Worm (Caenorhabditis elegans) whole organism, L4 larva: ENCODE data around the gene hsd-3.

ENCODE experiments used
- F10B5.3 ChIP-seq: sonication (generic microtip); optimal IDR thresholded peaks from 2 replicates; lab custom pipeline; 2016; ENCODE audit warnings: mild to moderate bottlenecking, missing genetic modification characterization, missing compliant biosample characterization
- F37D6.2 ChIP-seq: sonication (generic microtip); optimal IDR thresholded peaks from 2 replicates; lab custom pipeline; 2016; ENCODE audit warnings: mild to moderate bottlenecking, missing genetic modification characterization, missing compliant biosample characterization
- F44E2.7 ChIP-seq: fragments of 200-800 bp; sonication (Bioruptor generic); IDR thresholded peaks from 2 replicates; pipeline ENCODE4 v2.1.2; 2022; ENCODE audit warnings: missing genetic modification characterization, missing compliant biosample characterization
- T20F7.1 ChIP-seq: fragments of 200-800 bp; sonication (Bioruptor generic); optimal IDR thresholded peaks from 2 replicates; lab custom pipeline; 2018; ENCODE audit warnings: mild to moderate bottlenecking, missing genetic modification characterization, missing compliant biosample characterization
- Y48G9A.11 ChIP-seq: fragments of 200-800 bp; sonication (Bioruptor generic); IDR thresholded peaks from 2 replicates; pipeline ENCODE4 v1.3.6; 2022; ENCODE audit warnings: missing genetic modification reagents, missing genetic modification characterization, missing compliant biosample characterization
- Y75B8A.6 ChIP-seq: fragments of 200-800 bp; sonication (Bioruptor generic); IDR thresholded peaks from 2 replicates; pipeline ENCODE4 v1.3.6; 2022; ENCODE audit warnings: missing genetic modification reagents, missing genetic modification characterization, missing compliant biosample characterization
- aha-1 ChIP-seq: fragments of 150-350 bp; peaks from one replicate; lab custom pipeline; 2014; ENCODE audit warnings: missing biosample characterization, missing genetic modification characterization
- ceh-20 ChIP-seq: fragments of 200-800 bp; sonication (Bioruptor generic); IDR thresholded peaks from 2 replicates; pipeline ENCODE4 v1.3.6; 2022; ENCODE audit warnings: missing genetic modification reagents, missing genetic modification characterization, missing compliant biosample characterization
- ceh-32 ChIP-seq: sonication (generic microtip); optimal IDR thresholded peaks from 2 replicates; lab custom pipeline; 2016; ENCODE audit warnings: mild to moderate bottlenecking, missing genetic modification characterization, missing compliant biosample characterization; ENCODE audit not compliant: poor library complexity
- ceh-62 ChIP-seq: sonication (generic microtip); optimal IDR thresholded peaks from 2 replicates; lab custom pipeline; 2017; ENCODE audit warnings: missing biosample characterization, missing genetic modification characterization
- ces-1 ChIP-seq: fragments of 150-350 bp; sonication (generic microtip); optimal IDR thresholded peaks from 4 replicates; lab custom pipeline; 2014; ENCODE audit warnings: missing biosample characterization, missing genetic modification reagents, missing genetic modification characterization
- cey-2 ChIP-seq: sonication (generic microtip); optimal IDR thresholded peaks from 3 replicates; lab custom pipeline; 2017; ENCODE audit warnings: missing genetic modification characterization, mild to moderate bottlenecking, missing compliant biosample characterization, antibody characterized with exemption, borderline replicate concordance; ENCODE audit not compliant: insufficient read depth
- ctbp-1 ChIP-seq: fragments of 200-800 bp; sonication (Bioruptor generic); IDR thresholded peaks from 2 replicates; pipeline ENCODE4 v1.3.6; 2022; ENCODE audit warnings: missing genetic modification reagents, missing genetic modification characterization, missing compliant biosample characterization
- daf-8 ChIP-seq: fragments of 200-800 bp; sonication (Bioruptor generic); IDR thresholded peaks from 2 replicates; pipeline ENCODE4 v1.3.6; 2022; ENCODE audit warnings: missing genetic modification characterization, missing compliant biosample characterization
- dmd-6 ChIP-seq: fragments of 200-800 bp; sonication (Bioruptor generic); IDR thresholded peaks from 2 replicates; pipeline ENCODE4 v1.3.6; 2022; ENCODE audit warnings: missing genetic modification reagents, missing genetic modification characterization, missing compliant biosample characterization
- egl-43 ChIP-seq: fragments of 200-800 bp; sonication (Bioruptor generic); IDR thresholded peaks from 2 replicates; pipeline ENCODE4 v1.3.6; 2022; ENCODE audit warnings: missing genetic modification reagents, missing genetic modification characterization, missing compliant biosample characterization
- fkh-10 ChIP-seq: fragments of 150-350 bp; optimal IDR thresholded peaks from 2 replicates; lab custom pipeline; 2014; ENCODE audit warnings: missing biosample characterization, missing genetic modification reagents, missing genetic modification characterization
- hlh-11 ChIP-seq: fragments of 200-800 bp; sonication (Bioruptor generic); optimal IDR thresholded peaks from 2 replicates; lab custom pipeline; 2018; ENCODE audit warnings: mild to moderate bottlenecking, missing genetic modification characterization, missing compliant biosample characterization
- hmg-1.1 ChIP-seq: fragments of 200-800 bp; sonication (Bioruptor generic); IDR thresholded peaks from 2 replicates; pipeline ENCODE4 v1.3.6; 2022; ENCODE audit warnings: missing genetic modification reagents, missing genetic modification characterization, missing compliant biosample characterization
- lin-29 ChIP-seq: fragments of 200-800 bp; sonication (Bioruptor generic); IDR thresholded peaks from 2 replicates; pipeline ENCODE4 v1.3.6; 2022; ENCODE audit warnings: missing genetic modification reagents, missing genetic modification characterization, missing compliant biosample characterization
- lsy-2 ChIP-seq, 2 experiments: fragments of 150-350 bp in 1 of 2; sonication (generic microtip) in 1 of 2; optimal IDR thresholded peaks; 2 replicates each; lab custom pipeline; 2014 to 2017; ENCODE audit warnings: missing biosample characterization in 2 of 2, missing genetic modification characterization in 2 of 2
- mes-2 ChIP-seq: sonication (generic microtip); optimal IDR thresholded peaks from 2 replicates; lab custom pipeline; 2016; ENCODE audit warnings: missing genotype, mild to moderate bottlenecking, missing genetic modification characterization, missing compliant biosample characterization; ENCODE audit not compliant: poor library complexity, severe bottlenecking
- nhr-11 ChIP-seq: fragments of 150-350 bp; optimal IDR thresholded peaks from 2 replicates; lab custom pipeline; 2014; ENCODE audit warnings: missing biosample characterization, missing genetic modification characterization
- nhr-111 ChIP-seq: fragments of 200-800 bp; sonication (Bioruptor generic); optimal IDR thresholded peaks from 2 replicates; lab custom pipeline; 2018; ENCODE audit warnings: mild to moderate bottlenecking, missing genetic modification characterization, missing compliant biosample characterization
- nhr-237 ChIP-seq: sonication (generic microtip); optimal IDR thresholded peaks from 2 replicates; lab custom pipeline; 2017; ENCODE audit warnings: missing biosample characterization, missing genetic modification characterization
- nhr-28 ChIP-seq: fragments of 150-350 bp; optimal IDR thresholded peaks from 2 replicates; lab custom pipeline; 2014; ENCODE audit warnings: missing biosample characterization, missing genetic modification characterization
- nhr-48 ChIP-seq: sonication (generic microtip); optimal IDR thresholded peaks from 2 replicates; lab custom pipeline; 2016; ENCODE audit warnings: mild to moderate bottlenecking, missing genetic modification characterization, missing compliant biosample characterization
- nhr-76 ChIP-seq: fragments of 150-350 bp; optimal IDR thresholded peaks from 2 replicates; lab custom pipeline; 2014; ENCODE audit warnings: missing biosample characterization, missing genetic modification characterization
- php-3 ChIP-seq: fragments of 200-800 bp; sonication (Bioruptor generic); IDR thresholded peaks from 2 replicates; pipeline ENCODE4 v1.3.6; 2022; ENCODE audit warnings: missing genetic modification reagents, missing genetic modification characterization, missing compliant biosample characterization
- pqm-1 ChIP-seq: sonication (generic microtip); optimal IDR thresholded peaks from 2 replicates; lab custom pipeline; 2017; ENCODE audit warnings: missing biosample characterization, missing genetic modification characterization
- set-16 ChIP-seq: fragments of 200-800 bp; sonication (Bioruptor generic); IDR thresholded peaks from 2 replicates; pipeline ENCODE4 v1.3.6; 2022; ENCODE audit warnings: missing genetic modification reagents, missing genetic modification characterization, missing compliant biosample characterization
- skn-1 ChIP-seq: fragments of 150-350 bp; optimal IDR thresholded peaks from 2 replicates; lab custom pipeline; 2014; ENCODE audit warnings: missing biosample characterization, missing genetic modification characterization
- unc-39 ChIP-seq: sonication (generic microtip); optimal IDR thresholded peaks from 2 replicates; lab custom pipeline; 2017; ENCODE audit warnings: missing biosample characterization, missing genetic modification characterization
- unc-62 ChIP-seq, 3 experiments: fragments of 150-350 bp in 1 of 3; sonication (generic microtip); optimal IDR thresholded peaks in 2 of 3; peaks in 1 of 3; 1 replicate in 1 of 3; 2 replicates in 2 of 3; lab custom pipeline; 2014 to 2017; ENCODE audit warnings: missing biosample characterization in 3 of 3, missing genetic modification characterization in 3 of 3, missing genetic modification reagents in 3 of 3, missing genotype in 1 of 3
- zip-2 ChIP-seq: fragments of 150-350 bp; optimal IDR thresholded peaks from 2 replicates; lab custom pipeline; 2014; ENCODE audit warnings: missing biosample characterization, missing genetic modification characterization

Gene hsd-3

DNA sequence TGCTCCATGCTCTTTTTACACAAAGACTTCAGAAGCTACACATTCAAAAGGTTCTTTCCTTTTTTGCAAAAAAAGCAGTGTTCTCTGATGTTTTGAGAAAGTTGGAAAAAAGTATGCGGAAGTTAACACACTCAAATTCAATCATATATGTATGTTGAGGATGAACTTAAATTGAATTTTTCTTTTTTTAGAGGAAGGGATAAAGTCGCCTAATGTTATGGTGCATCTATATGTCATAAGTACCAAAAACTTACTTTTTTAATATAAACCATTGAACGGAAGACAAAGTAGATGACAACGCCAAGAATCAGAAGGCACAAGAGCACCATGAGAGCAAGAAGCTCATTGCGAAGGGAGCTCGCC, 19.5 kb downstream of the hsd-3 start:
- peak; percentile 66 for TF ChIP-seq ces-1 (GFP tag; lab: Kevin White, UChicago)
- TF ChIP-seq F37D6.2: no peak
- 0 out of 2 replicates have a peak, but pooled peaks have one; percentile 3 for TF ChIP-seq ceh-20

- TF ChIP-seq ces-1 (GFP tag; lab: Kevin White, UChicago) (peak; percentile 74), fkh-10 (peak; percentile 79), nhr-11 (tag; lab: Kevin White, UChicago) (no peak), ctbp-1 (GFP tag; lab: Robert Waterston, UW) (peak; percentile 47; the same call in 1 of the 2 replicates), aha-1 (peak; percentile 48), lsy-2 (tag; optimal IDR thresholded peaks at IDR 0.05; lab: Kevin White, UChicago) (peak in 1 of 2 experiments; percentile 24), unc-39 (no peak)
Observed at ce11 chrX:5031742-5032141, 22.6 kb downstream of the hsd-3 start.

ce11 chrX:5033868-5034267, 24.8 kb downstream of the hsd-3 start, which contains the start of gene ZC449.4:
Gene ZC449.4 (minus strand): TSS chrX:5033968.
- TF ChIP-seq unc-62 (GFP tag; optimal IDR thresholded peaks at IDR 0.05 in 1 of 2; lab: Kevin White, UChicago): peak in 1 of 2 experiments; percentile 26
- no peak for TF ChIP-seq unc-62 (tag; optimal IDR thresholded peaks at IDR 0.05; lab: Kevin White, UChicago)
- peak; percentile 43 for TF ChIP-seq aha-1
- TF ChIP-seq zip-2 (tag; lab: Kevin White, UChicago): no peak
- TF ChIP-seq egl-43: no peak

ce11 chrX:5037673-5038072, 28.6 kb downstream of the hsd-3 start, which contains the start of gene ZC449.5:
Gene ZC449.5 (minus strand): TSS chrX:5037773.
- TF ChIP-seq set-16 (GFP tag; lab: Robert Waterston, UW) (no peak), skn-1 (tag; lab: Kevin White, UChicago) (no peak), F44E2.7 (GFP tag; lab: Robert Waterston, UW) (no peak), pqm-1 (tag; lab: Kevin White, UChicago) (peak; percentile 39), nhr-28 (no peak)

DNA sequence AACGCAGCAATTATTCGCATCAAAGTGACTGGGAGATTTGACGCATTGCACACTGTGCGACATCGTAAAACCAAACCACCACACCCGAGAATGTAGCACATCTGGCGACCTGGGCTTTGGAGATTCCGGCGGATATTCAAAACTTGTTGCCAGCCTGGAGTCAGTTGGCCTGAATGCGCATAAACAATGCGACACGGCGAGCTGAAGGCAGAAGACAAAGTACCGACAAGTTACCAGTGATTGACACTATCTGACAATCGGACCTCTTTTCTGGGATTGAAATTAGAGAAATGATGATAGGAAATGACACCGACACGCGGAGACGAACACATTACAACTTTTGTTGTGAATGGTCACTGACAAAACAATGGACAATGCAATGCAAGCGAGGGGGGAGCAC, 29.7 kb downstream of the hsd-3 start:
- no peak for TF ChIP-seq hmg-1.1 (GFP tag; lab: Robert Waterston, UW)
- TF ChIP-seq ctbp-1 (GFP tag; lab: Robert Waterston, UW): no peak
- TF ChIP-seq nhr-237 (tag; lab: Kevin White, UChicago): no peak
- TF ChIP-seq ceh-62 (tag; lab: Kevin White, UChicago): no peak
- no peak for TF ChIP-seq T20F7.1 (GFP tag; lab: Kevin White, UChicago)
- no peak for TF ChIP-seq hlh-11 (tag; lab: Kevin White, UChicago)
- no peak for TF ChIP-seq ceh-32 (tag; lab: Kevin White, UChicago)
- no peak for TF ChIP-seq lin-29
- TF ChIP-seq cey-2 (tag; lab: Kevin White, UChicago): no peak
- TF ChIP-seq daf-8 (GFP tag; lab: Robert Waterston, UW): no peak
- no peak for TF ChIP-seq Y48G9A.11 (GFP tag; lab: Robert Waterston, UW)
- no peak for TF ChIP-seq php-3
- no peak for TF ChIP-seq nhr-76 (tag; lab: Kevin White, UChicago)
- no peak for TF ChIP-seq Y75B8A.6 (GFP tag; lab: Robert Waterston, UW)
- no peak for TF ChIP-seq mes-2 (tag; lab: Kevin White, UChicago)
- no peak for TF ChIP-seq dmd-6 (GFP tag; lab: Robert Waterston, UW)
- no peak for TF ChIP-seq nhr-48
- no peak for TF ChIP-seq nhr-111 (GFP tag; lab: Kevin White, UChicago)
- no peak for TF ChIP-seq F10B5.3 (tag; lab: Kevin White, UChicago)
